Fruit fly (Drosophila melanogaster) whole organism, prepupa: ENCODE data around the gene CG31221.

ENCODE experiments used
- CG11762 ChIP-seq: fragments of 200-800 bp; sonication (Bioruptor generic); optimal IDR thresholded peaks from 3 replicates; lab custom pipeline; 2016; ENCODE audit warnings: missing biosample characterization, missing genetic modification characterization; ENCODE audit not compliant: insufficient read depth
- CG1621 ChIP-seq: fragments of 200-800 bp; sonication (Bioruptor generic); optimal IDR thresholded peaks from 3 replicates; lab custom pipeline; 2018; ENCODE audit warnings: missing biosample characterization, mild to moderate bottlenecking, missing genetic modification characterization
- CG16779 ChIP-seq: fragments of 200-800 bp; sonication (Bioruptor generic); optimal IDR thresholded peaks from 3 replicates; lab custom pipeline; 2017; ENCODE audit warnings: missing biosample characterization, mild to moderate bottlenecking, missing genetic modification characterization
- CG32006 ChIP-seq: fragments of 200-800 bp; sonication (Bioruptor generic); optimal IDR thresholded peaks from 3 replicates; lab custom pipeline; 2017; ENCODE audit warnings: missing biosample characterization, mild to moderate bottlenecking, missing genetic modification characterization
- CG3919 ChIP-seq: fragments of 200-800 bp; sonication (Bioruptor generic); optimal IDR thresholded peaks from 3 replicates; lab custom pipeline; 2016; ENCODE audit warnings: missing biosample characterization, missing genetic modification characterization
- CG4318 ChIP-seq: fragments of 200-800 bp; sonication (Bioruptor generic); optimal IDR thresholded peaks from 3 replicates; lab custom pipeline; 2017; ENCODE audit warnings: missing biosample characterization, mild to moderate bottlenecking, missing genetic modification characterization
- CG6276 ChIP-seq: fragments of 200-800 bp; sonication (Bioruptor generic); optimal IDR thresholded peaks from 2 replicates; lab custom pipeline; 2017; ENCODE audit warnings: missing biosample characterization, mild to moderate bottlenecking, missing genetic modification characterization
- CG6792 ChIP-seq: fragments of 200-800 bp; sonication (Bioruptor generic); optimal IDR thresholded peaks from 3 replicates; lab custom pipeline; 2016; ENCODE audit warnings: missing biosample characterization, missing genetic modification characterization
- CG7368 ChIP-seq: fragments of 200-800 bp; sonication (Bioruptor generic); optimal IDR thresholded peaks from 3 replicates; lab custom pipeline; 2016; ENCODE audit warnings: missing biosample characterization, missing genetic modification characterization
- CG8319 ChIP-seq: fragments of 200-800 bp; sonication (Bioruptor generic); optimal IDR thresholded peaks from 3 replicates; lab custom pipeline; 2016; ENCODE audit warnings: missing biosample characterization, missing genetic modification characterization
- Eip75B ChIP-seq: fragments of 200-800 bp; sonication (Bioruptor generic); optimal IDR thresholded peaks from 3 replicates; lab custom pipeline; 2016; ENCODE audit warnings: missing biosample characterization, missing genetic modification characterization
- Eip78C ChIP-seq: fragments of 200-800 bp; sonication (Bioruptor generic); peaks from one replicate; lab custom pipeline; 2016; ENCODE audit warnings: missing biosample characterization, missing genetic modification characterization
- Ets21C ChIP-seq: fragments of 200-800 bp; sonication (Bioruptor generic); optimal IDR thresholded peaks from 3 replicates; lab custom pipeline; 2016; ENCODE audit warnings: missing biosample characterization, missing genetic modification characterization
- Ets96B ChIP-seq: fragments of 200-800 bp; optimal IDR thresholded peaks from 2 replicates; lab custom pipeline; 2019; ENCODE audit warnings: missing biosample characterization, mild to moderate bottlenecking, missing genetic modification characterization, moderate library complexity
- Gug ChIP-seq: fragments of 200-800 bp; sonication (Bioruptor generic); IDR thresholded peaks from 2 replicates; pipeline ENCODE4 v1.3.6; 2022; ENCODE audit warnings: missing biosample characterization, missing genetic modification characterization
- Hr4 ChIP-seq: fragments of 200-800 bp; sonication (Bioruptor generic); optimal IDR thresholded peaks from 3 replicates; lab custom pipeline; 2016; ENCODE audit warnings: missing biosample characterization, missing genetic modification characterization
- Met ChIP-seq: fragments of 200-800 bp; sonication (Bioruptor generic); optimal IDR thresholded peaks from 3 replicates; lab custom pipeline; 2016; ENCODE audit warnings: missing biosample characterization, missing genetic modification characterization
- OdsH ChIP-seq: fragments of 200-800 bp; sonication (Bioruptor generic); optimal IDR thresholded peaks from 3 replicates; lab custom pipeline; 2016; ENCODE audit warnings: missing biosample characterization, missing genetic modification characterization
- Sox102F ChIP-seq: fragments of 200-800 bp; sonication (Bioruptor generic); optimal IDR thresholded peaks from 2 replicates; lab custom pipeline; 2016; ENCODE audit warnings: missing biosample characterization, mild to moderate bottlenecking, missing genetic modification characterization
- acj6 ChIP-seq: fragments of 200-800 bp; sonication (Bioruptor generic); optimal IDR thresholded peaks from 3 replicates; lab custom pipeline; 2016; ENCODE audit warnings: missing biosample characterization, missing genetic modification characterization
- dac ChIP-seq: fragments of 200-800 bp; sonication (Bioruptor generic); optimal IDR thresholded peaks from 2 replicates; lab custom pipeline; 2017; ENCODE audit warnings: missing biosample characterization, mild to moderate bottlenecking, missing genetic modification characterization
- esn ChIP-seq: fragments of 200-800 bp; sonication (Bioruptor generic); optimal IDR thresholded peaks from 2 replicates; lab custom pipeline; 2016; ENCODE audit warnings: missing biosample characterization, mild to moderate bottlenecking, missing genetic modification characterization, moderate library complexity
- fkh ChIP-seq: fragments of 200-800 bp; sonication (Bioruptor generic); optimal IDR thresholded peaks from 3 replicates; lab custom pipeline; 2017; ENCODE audit warnings: missing biosample characterization, mild to moderate bottlenecking, missing genetic modification characterization, moderate library complexity
- lz ChIP-seq: fragments of 200-800 bp; sonication (Bioruptor generic); optimal IDR thresholded peaks from 3 replicates; lab custom pipeline; 2016; ENCODE audit warnings: missing biosample characterization, missing genetic modification characterization
- salr ChIP-seq, 2 experiments: fragments of 200-800 bp; sonication (Bioruptor generic); optimal IDR thresholded peaks; 3 replicates each; lab custom pipeline; 2016 to 2018; ENCODE audit warnings: missing biosample characterization in 2 of 2, missing genetic modification characterization in 2 of 2, mild to moderate bottlenecking in 1 of 2
- ss ChIP-seq, 2 experiments: fragments of 200-800 bp; sonication (Bioruptor generic); optimal IDR thresholded peaks; 2 replicates in 1 of 2; 3 replicates in 1 of 2; lab custom pipeline; 2017 to 2018; ENCODE audit warnings: mild to moderate bottlenecking in 2 of 2, missing biosample characterization in 2 of 2, missing genetic modification characterization in 2 of 2, moderate library complexity in 1 of 2
- svp ChIP-seq: fragments of 200-800 bp; sonication (Bioruptor generic); peaks from one replicate; lab custom pipeline; 2016; ENCODE audit warnings: missing biosample characterization, missing genetic modification characterization

The CG31221 gene

DNA sequence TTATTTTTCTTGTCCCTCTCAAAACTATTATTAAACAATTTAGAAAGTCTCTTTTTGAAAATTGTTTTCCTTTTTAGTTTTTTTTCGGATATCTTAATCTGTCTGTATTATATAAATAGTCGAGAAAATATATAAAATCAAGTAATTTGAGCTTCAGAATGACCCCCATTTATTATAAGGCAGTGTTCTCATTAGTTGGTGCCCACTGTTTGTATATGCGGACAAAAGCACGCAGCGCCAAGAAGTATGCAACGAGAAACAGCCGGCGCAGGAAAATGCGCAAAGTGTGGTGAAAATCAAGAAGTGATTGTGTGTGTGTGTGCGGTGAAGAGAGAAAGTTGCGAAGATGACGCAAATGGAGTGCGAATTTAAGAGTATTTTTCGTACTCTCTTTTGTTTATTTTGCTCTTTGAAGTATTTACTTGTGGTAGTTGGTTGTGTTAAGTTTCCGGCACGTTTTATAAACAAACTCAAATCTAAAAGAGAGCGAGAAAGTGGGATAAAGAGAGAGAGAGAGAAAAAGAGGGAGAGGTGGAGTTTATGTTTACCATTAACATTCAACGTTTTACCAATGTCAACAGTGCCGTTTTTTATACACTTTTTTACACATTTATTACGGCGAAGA lies 90.7 kb downstream of the CG31221 start (continued):
- TF ChIP-seq CG32006 (peak; percentile 49), lz (GFP tag; lab: Kevin White, UChicago) (no peak), CG4318 (GFP tag; lab: Kevin White, UChicago) (peak; percentile 28), Ets96B (tag; lab: Kevin White, UChicago) (peak; percentile 3), OdsH (GFP tag; lab: Kevin White, UChicago) (peak; percentile 6), CG6276 (GFP tag; lab: Kevin White, UChicago) (no peak), svp (GFP tag; lab: Kevin White, UChicago) (no peak), Gug (GFP tag; lab: Robert Waterston, UW) (no peak), CG3919 (GFP tag; lab: Kevin White, UChicago) (no peak), Sox102F (no peak), CG6792 (GFP tag; lab: Kevin White, UChicago) (no peak), acj6 (GFP tag; lab: Kevin White, UChicago) (no peak), esn (GFP tag; lab: Kevin White, UChicago) (peak; percentile 11), fkh (GFP tag; lab: Kevin White, UChicago) (peak; percentile 9), Hr4 (peak; percentile 35), CG1621 (tag; lab: Kevin White, UChicago) (no peak), Met (GFP tag; lab: Kevin White, UChicago) (no peak), CG11762 (no peak), CG8319 (no peak), salr (GFP tag; optimal IDR thresholded peaks at IDR 0.05; lab: Kevin White, UChicago) (peak in 1 of 2 experiments; percentile 29), CG16779 (tag; lab: Kevin White, UChicago) (no peak), Eip75B (GFP tag; lab: Kevin White, UChicago) (no peak), ss (GFP tag; optimal IDR thresholded peaks at IDR 0.05; lab: Kevin White, UChicago) (peak in 1 of 2 experiments; percentile 3), Ets21C (GFP tag; lab: Kevin White, UChicago) (no peak), CG7368 (GFP tag; lab: Kevin White, UChicago) (no peak)

DNA sequence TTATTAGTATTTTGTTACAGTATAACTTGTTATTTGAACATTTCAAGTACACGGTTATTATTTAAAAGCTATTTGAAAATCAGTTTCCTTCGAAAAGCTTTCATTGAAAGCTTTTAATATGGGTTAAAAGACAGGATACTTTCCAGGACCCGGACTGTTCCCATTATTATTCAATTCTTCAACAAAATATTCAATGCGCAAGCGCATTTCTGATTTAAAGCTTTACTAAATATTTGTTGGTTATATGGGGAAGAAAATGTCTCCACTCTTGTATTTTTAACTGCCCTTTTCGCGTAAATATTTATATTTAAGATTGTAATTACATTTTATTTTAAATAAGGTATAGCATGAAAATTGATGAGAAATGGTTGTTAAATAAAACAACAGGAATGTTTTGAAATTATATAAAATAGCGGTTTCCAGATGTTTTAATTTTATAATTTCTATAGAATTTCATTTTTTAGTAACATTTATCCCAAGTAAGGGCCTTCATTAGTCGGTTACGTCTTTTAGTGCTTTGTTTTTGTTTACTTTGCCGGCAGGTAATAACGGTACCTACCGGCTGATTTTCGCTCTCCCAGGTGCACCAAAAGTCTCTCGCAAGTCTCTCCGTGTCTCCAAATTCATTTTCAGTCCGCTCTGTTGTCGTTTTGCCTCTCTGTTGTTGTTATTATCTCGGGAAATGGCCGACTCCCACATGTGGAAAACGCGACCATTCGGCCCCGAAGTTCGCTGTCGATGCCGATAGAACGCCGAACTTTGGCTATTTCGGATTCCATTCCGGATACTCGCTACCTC lies 96.1 kb downstream of the CG31221 start:
- TF ChIP-seq CG7368 (GFP tag; lab: Kevin White, UChicago), result no peak
- TF ChIP-seq Eip78C (GFP tag; lab: Kevin White, UChicago), result peak; percentile 11
- peak; percentile 55 for TF ChIP-seq svp (GFP tag; lab: Kevin White, UChicago)
- peak; percentile 42 for TF ChIP-seq fkh (GFP tag; lab: Kevin White, UChicago)

dm6 chr3R:19509186-19509522 lies 96.7 kb downstream of the CG31221 start:
- peak; percentile 57 for TF ChIP-seq Eip78C (GFP tag; lab: Kevin White, UChicago)
- TF ChIP-seq dac (GFP tag; lab: Kevin White, UChicago), result no peak
- TF ChIP-seq, all 60 proteins: peak for 1
